Worm (Caenorhabditis elegans) whole organism, L4 larva: ENCODE results near the gene C34F6.10.

Experiments used
- D1046.2 ChIP-seq: fragments of 200-800 bp; sonication (Bioruptor generic); IDR thresholded peaks from 2 replicates; pipeline ENCODE4 v1.3.6; 2022; ENCODE audit warnings: missing genetic modification characterization, missing compliant biosample characterization
- F26F4.8 ChIP-seq: fragments of 200-800 bp; sonication (Bioruptor generic); conservative IDR thresholded peaks from 2 replicates; pipeline ENCODE4 v1.3.6; 2022; ENCODE audit warnings: missing genetic modification characterization, missing compliant biosample characterization
- F37D6.2 ChIP-seq: sonication (generic microtip); optimal IDR thresholded peaks from 2 replicates; lab custom pipeline; 2016; ENCODE audit warnings: mild to moderate bottlenecking, missing genetic modification characterization, missing compliant biosample characterization
- T20F7.1 ChIP-seq: fragments of 200-800 bp; sonication (Bioruptor generic); optimal IDR thresholded peaks from 2 replicates; lab custom pipeline; 2018; ENCODE audit warnings: mild to moderate bottlenecking, missing genetic modification characterization, missing compliant biosample characterization
- T26A8.4 ChIP-seq: fragments of 200-800 bp; sonication (Bioruptor generic); IDR thresholded peaks from 2 replicates; pipeline ENCODE4 v1.3.6; 2022; ENCODE audit warnings: missing genetic modification characterization, missing compliant biosample characterization
- Y48G9A.11 ChIP-seq: fragments of 200-800 bp; sonication (Bioruptor generic); IDR thresholded peaks from 2 replicates; pipeline ENCODE4 v1.3.6; 2022; ENCODE audit warnings: missing genetic modification reagents, missing genetic modification characterization, missing compliant biosample characterization
- Y5F2A.4 ChIP-seq: fragments of 200-800 bp; sonication (Bioruptor generic); optimal IDR thresholded peaks from 2 replicates; lab custom pipeline; 2018; ENCODE audit warnings: mild to moderate bottlenecking, missing genetic modification characterization, missing compliant biosample characterization
- Y75B8A.6 ChIP-seq: fragments of 200-800 bp; sonication (Bioruptor generic); IDR thresholded peaks from 2 replicates; pipeline ENCODE4 v1.3.6; 2022; ENCODE audit warnings: missing genetic modification reagents, missing genetic modification characterization, missing compliant biosample characterization
- ZK546.5 ChIP-seq, 2 experiments: sonication (generic microtip); optimal IDR thresholded peaks; 2 replicates each; lab custom pipeline; 2017; ENCODE audit warnings: missing biosample characterization in 2 of 2, missing genetic modification characterization in 2 of 2
- aha-1 ChIP-seq: fragments of 150-350 bp; peaks from one replicate; lab custom pipeline; 2014; ENCODE audit warnings: missing biosample characterization, missing genetic modification characterization
- ama-1 ChIP-seq: fragments of 150-350 bp; optimal IDR thresholded peaks from 2 replicates; lab custom pipeline; 2014; ENCODE audit warnings: inconsistent platforms, mixed read lengths
- attf-4 ChIP-seq: sonication (generic microtip); optimal IDR thresholded peaks from 3 replicates; lab custom pipeline; 2017; ENCODE audit warnings: missing biosample characterization, missing genetic modification characterization
- ceh-62 ChIP-seq: sonication (generic microtip); optimal IDR thresholded peaks from 2 replicates; lab custom pipeline; 2017; ENCODE audit warnings: missing biosample characterization, missing genetic modification characterization
- ceh-82 ChIP-seq: sonication (generic microtip); optimal IDR thresholded peaks from 2 replicates; lab custom pipeline; 2017; ENCODE audit warnings: missing biosample characterization, missing genetic modification characterization
- daf-12 ChIP-seq: fragments of 150-350 bp; optimal IDR thresholded peaks from 2 replicates; lab custom pipeline; 2014; ENCODE audit warnings: missing biosample characterization, missing genetic modification reagents, missing genetic modification characterization
- daf-16 ChIP-seq, 3 experiments: sonication (generic microtip); optimal IDR thresholded peaks; 2 replicates each; lab custom pipeline; 2016 to 2017; ENCODE audit warnings: missing genetic modification characterization in 3 of 3, missing genetic modification reagents in 3 of 3, mild to moderate bottlenecking in 2 of 3, missing compliant biosample characterization in 2 of 3, missing biosample characterization in 1 of 3, moderate library complexity in 1 of 3
- dmd-8 ChIP-seq: fragments of 200-800 bp; sonication (Bioruptor generic); IDR thresholded peaks from 2 replicates; pipeline ENCODE4 v1.3.6; 2022; ENCODE audit warnings: missing genetic modification characterization, missing compliant biosample characterization
- dpl-1 ChIP-seq: fragments of 150-350 bp; optimal IDR thresholded peaks from 2 replicates; lab custom pipeline; 2014; ENCODE audit warnings: missing biosample characterization, missing genetic modification reagents, missing genetic modification characterization
- duxl-1 ChIP-seq: sonication (generic microtip); optimal IDR thresholded peaks from 2 replicates; lab custom pipeline; 2016; ENCODE audit warnings: mild to moderate bottlenecking, missing genetic modification characterization, moderate library complexity, missing compliant biosample characterization; ENCODE audit not compliant: poor library complexity
- egl-27 ChIP-seq: sonication (generic microtip); optimal IDR thresholded peaks from 3 replicates; lab custom pipeline; 2017; ENCODE audit warnings: missing biosample characterization, missing genetic modification reagents, missing genetic modification characterization
- egl-43 ChIP-seq: fragments of 200-800 bp; sonication (Bioruptor generic); IDR thresholded peaks from 2 replicates; pipeline ENCODE4 v1.3.6; 2022; ENCODE audit warnings: missing genetic modification reagents, missing genetic modification characterization, missing compliant biosample characterization
- fkh-10 ChIP-seq: fragments of 150-350 bp; optimal IDR thresholded peaks from 2 replicates; lab custom pipeline; 2014; ENCODE audit warnings: missing biosample characterization, missing genetic modification reagents, missing genetic modification characterization
- gei-8 ChIP-seq: fragments of 200-800 bp; sonication (Bioruptor generic); optimal IDR thresholded peaks from 2 replicates; lab custom pipeline; 2018; ENCODE audit warnings: mild to moderate bottlenecking, missing genetic modification characterization, missing compliant biosample characterization
- hlh-11 ChIP-seq: fragments of 200-800 bp; sonication (Bioruptor generic); optimal IDR thresholded peaks from 2 replicates; lab custom pipeline; 2018; ENCODE audit warnings: mild to moderate bottlenecking, missing genetic modification characterization, missing compliant biosample characterization
- hmg-1.1 ChIP-seq: fragments of 200-800 bp; sonication (Bioruptor generic); IDR thresholded peaks from 2 replicates; pipeline ENCODE4 v1.3.6; 2022; ENCODE audit warnings: missing genetic modification reagents, missing genetic modification characterization, missing compliant biosample characterization
- jun-1 ChIP-seq: fragments of 150-350 bp; optimal IDR thresholded peaks from 2 replicates; lab custom pipeline; 2014; ENCODE audit warnings: missing biosample characterization, missing genetic modification reagents, missing genetic modification characterization
- lim-7 ChIP-seq: fragments of 200-800 bp; sonication (Bioruptor generic); IDR thresholded peaks from 2 replicates; pipeline ENCODE4 v1.3.6; 2022; ENCODE audit warnings: missing genetic modification characterization, missing compliant biosample characterization
- lin-39 ChIP-seq: fragments of 150-350 bp; optimal IDR thresholded peaks from 2 replicates; lab custom pipeline; 2014; ENCODE audit warnings: missing biosample characterization, missing genetic modification reagents, missing genetic modification characterization
- madf-9 ChIP-seq: fragments of 200-800 bp; sonication (Bioruptor generic); conservative IDR thresholded peaks from 2 replicates; pipeline ENCODE4 v1.3.6; 2022; ENCODE audit warnings: missing genetic modification reagents, missing genetic modification characterization, missing compliant biosample characterization
- mep-1 ChIP-seq: fragments of 150-350 bp; sonication (generic microtip); optimal IDR thresholded peaks from 3 replicates; lab custom pipeline; 2014; ENCODE audit warnings: missing biosample characterization, missing genetic modification characterization
- nhr-11 ChIP-seq: fragments of 150-350 bp; optimal IDR thresholded peaks from 2 replicates; lab custom pipeline; 2014; ENCODE audit warnings: missing biosample characterization, missing genetic modification characterization
- nhr-237 ChIP-seq: sonication (generic microtip); optimal IDR thresholded peaks from 2 replicates; lab custom pipeline; 2017; ENCODE audit warnings: missing biosample characterization, missing genetic modification characterization
- nhr-28 ChIP-seq: fragments of 150-350 bp; optimal IDR thresholded peaks from 2 replicates; lab custom pipeline; 2014; ENCODE audit warnings: missing biosample characterization, missing genetic modification characterization
- nhr-41 ChIP-seq: fragments of 200-800 bp; sonication (Bioruptor generic); IDR thresholded peaks from 2 replicates; pipeline ENCODE4 v1.3.6; 2022; ENCODE audit warnings: missing genetic modification reagents, missing genetic modification characterization, missing compliant biosample characterization
- nhr-42 ChIP-seq: fragments of 200-800 bp; sonication (Bioruptor generic); IDR thresholded peaks from 2 replicates; pipeline ENCODE4 v1.3.6; 2022; ENCODE audit warnings: missing genetic modification characterization, missing compliant biosample characterization
- nhr-77 ChIP-seq: fragments of 150-350 bp; optimal IDR thresholded peaks from 2 replicates; lab custom pipeline; 2014; ENCODE audit warnings: missing biosample characterization, missing genetic modification characterization
- rbr-2 ChIP-seq: sonication (generic microtip); optimal IDR thresholded peaks from 2 replicates; lab custom pipeline; 2016; ENCODE audit warnings: missing genotype, missing genetic modification characterization, missing compliant biosample characterization
- set-16 ChIP-seq: fragments of 200-800 bp; sonication (Bioruptor generic); IDR thresholded peaks from 2 replicates; pipeline ENCODE4 v1.3.6; 2022; ENCODE audit warnings: missing genetic modification reagents, missing genetic modification characterization, missing compliant biosample characterization
- skn-1 ChIP-seq: fragments of 150-350 bp; optimal IDR thresholded peaks from 2 replicates; lab custom pipeline; 2014; ENCODE audit warnings: missing biosample characterization, missing genetic modification characterization
- spr-1 ChIP-seq: sonication (generic microtip); optimal IDR thresholded peaks from 2 replicates; lab custom pipeline; 2016; ENCODE audit warnings: mild to moderate bottlenecking, missing genetic modification characterization, missing compliant biosample characterization
- tag-97 ChIP-seq: fragments of 200-800 bp; sonication (Bioruptor generic); IDR thresholded peaks from 2 replicates; pipeline ENCODE4 v1.3.6; 2022; ENCODE audit warnings: missing genetic modification characterization, missing compliant biosample characterization
- tra-1 ChIP-seq: fragments of 200-800 bp; sonication (Bioruptor generic); IDR thresholded peaks from 2 replicates; pipeline ENCODE4 v1.3.6; 2022; ENCODE audit warnings: missing genetic modification reagents, missing genetic modification characterization, missing compliant biosample characterization
- unc-39 ChIP-seq: sonication (generic microtip); optimal IDR thresholded peaks from 2 replicates; lab custom pipeline; 2017; ENCODE audit warnings: missing biosample characterization, missing genetic modification characterization
- unc-62 ChIP-seq, 3 experiments: fragments of 150-350 bp in 1 of 3; sonication (generic microtip); optimal IDR thresholded peaks in 2 of 3; peaks in 1 of 3; 1 replicate in 1 of 3; 2 replicates in 2 of 3; lab custom pipeline; 2014 to 2017; ENCODE audit warnings: missing biosample characterization in 3 of 3, missing genetic modification characterization in 3 of 3, missing genetic modification reagents in 3 of 3, missing genotype in 1 of 3
- zfp-2 ChIP-seq: sonication (generic microtip); optimal IDR thresholded peaks from 2 replicates; lab custom pipeline; 2016; ENCODE audit warnings: mild to moderate bottlenecking, missing genetic modification characterization, missing compliant biosample characterization
- zfp-3 ChIP-seq: fragments of 200-800 bp; sonication (Bioruptor generic); conservative IDR thresholded peaks from 2 replicates; pipeline ENCODE4 v1.3.6; 2022; ENCODE audit warnings: missing genetic modification reagents, missing genetic modification characterization, missing compliant biosample characterization
- zip-11 ChIP-seq: fragments of 200-800 bp; sonication (Bioruptor generic); IDR thresholded peaks from 2 replicates; pipeline ENCODE4 v1.3.6; 2022; ENCODE audit warnings: missing genetic modification characterization, missing compliant biosample characterization

Gene C34F6.10

ce11 chrX:11211360-11211759, 29.1 kb downstream of the C34F6.10 start:
- TF ChIP-seq T20F7.1 (no peak), skn-1 (tag; lab: Kevin White, UChicago) (no peak), dmd-8 (GFP tag; lab: Robert Waterston, UW) (no peak), unc-39 (tag; lab: Kevin White, UChicago) (no peak)
- TF ChIP-seq, all 104 proteins: peak for 0

DNA sequence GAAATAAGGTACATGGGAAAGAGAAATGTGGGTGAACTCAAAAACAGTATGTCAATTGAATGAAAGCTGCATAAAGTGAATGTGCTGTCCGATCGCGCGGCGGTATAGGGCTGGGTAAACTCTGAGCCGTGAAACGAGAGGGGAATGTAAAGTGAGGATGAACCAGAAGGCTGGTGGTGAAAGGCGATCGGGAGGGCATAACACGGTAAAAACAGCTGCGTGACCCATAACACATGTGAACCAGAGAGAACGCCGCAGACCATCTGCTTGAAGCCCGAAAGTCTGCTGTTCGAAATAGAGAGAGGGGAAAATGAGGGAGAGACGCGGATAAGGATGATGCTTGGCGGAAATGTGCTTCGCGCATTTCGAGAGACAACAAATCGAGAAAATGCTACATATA, 30.0 kb downstream of the C34F6.10 start:
- TF ChIP-seq tag-97 (no peak), zfp-2 (tag; lab: Kevin White, UChicago) (no peak), dpl-1 (GFP tag; lab: Kevin White, UChicago) (no peak), ama-1 (lab: Kevin White, UChicago) (no peak), ceh-62 (tag; lab: Kevin White, UChicago) (no peak), hmg-1.1 (GFP tag; lab: Robert Waterston, UW) (no peak), mep-1 (no peak), Y75B8A.6 (GFP tag; lab: Robert Waterston, UW) (no peak), fkh-10 (GFP tag; lab: Kevin White, UChicago) (no peak), nhr-28 (no peak), F37D6.2 (tag; lab: Kevin White, UChicago) (no peak), zip-11 (no peak), ZK546.5 (tag; optimal IDR thresholded peaks at IDR 0.05; lab: Kevin White, UChicago) (no peak)
- TF ChIP-seq, all 104 proteins: peak for 0

- TF ChIP-seq nhr-41 (GFP tag; lab: Robert Waterston, UW) (no peak), aha-1 (peak; percentile 1), gei-8 (no peak), daf-16 (GFP tag; optimal IDR thresholded peaks at IDR 0.05; lab: Kevin White, UChicago) (no peak), daf-16 (tag; optimal IDR thresholded peaks at IDR 0.05; lab: Kevin White, UChicago) (peak; percentile 8), attf-4 (no peak), nhr-28 (no peak), lin-39 (tag; lab: Kevin White, UChicago) (no peak), nhr-237 (tag; lab: Kevin White, UChicago) (no peak), hlh-11 (tag; lab: Kevin White, UChicago) (no peak)
Measured at ce11 chrX:11208788-11209187, 31.6 kb downstream of the C34F6.10 start, which contains the start of gene C34F6.5. TSS of gene C34F6.5 (minus strand) at chrX:11208888.

- TF ChIP-seq F26F4.8 (GFP tag; lab: Robert Waterston, UW) (no peak), madf-9 (GFP tag; lab: Robert Waterston, UW) (no peak), duxl-1 (tag; lab: Kevin White, UChicago) (peak; percentile 91), unc-39 (tag; lab: Kevin White, UChicago) (no peak), tra-1 (GFP tag; lab: Robert Waterston, UW) (peak; percentile 80; the same call in 1 of the 2 replicates), D1046.2 (GFP tag; lab: Robert Waterston, UW) (no peak), Y5F2A.4 (GFP tag; lab: Kevin White, UChicago) (no peak), ZK546.5 (tag; optimal IDR thresholded peaks at IDR 0.05; lab: Kevin White, UChicago) (no peak), nhr-11 (tag; lab: Kevin White, UChicago) (peak; percentile 74), spr-1 (tag; lab: Kevin White, UChicago) (peak; percentile 79), nhr-77 (tag; lab: Kevin White, UChicago) (peak; percentile 81), rbr-2 (peak; percentile 89), unc-62 (GFP tag; optimal IDR thresholded peaks at IDR 0.05 in 1 of 2; lab: Kevin White, UChicago) (peak in 1 of 2 experiments; percentile 98), unc-62 (tag; optimal IDR thresholded peaks at IDR 0.05; lab: Kevin White, UChicago) (no peak), set-16 (GFP tag; lab: Robert Waterston, UW) (no peak), egl-43 (GFP tag; lab: Robert Waterston, UW) (peak; percentile 66; the same call in 1 of the 2 replicates), tag-97 (no peak), egl-27 (tag; lab: Kevin White, UChicago) (no peak), nhr-42 (GFP tag; lab: Robert Waterston, UW) (peak; percentile 80), jun-1 (tag; lab: Kevin White, UChicago) (peak; percentile 63), Y48G9A.11 (GFP tag; lab: Robert Waterston, UW) (no peak), T26A8.4 (GFP tag; lab: Robert Waterston, UW) (peak; percentile 93), dmd-8 (GFP tag; lab: Robert Waterston, UW) (no peak), zfp-3 (GFP tag; lab: Robert Waterston, UW) (peak; percentile 66; the same call in 1 of the 2 replicates), ceh-82 (tag; lab: Kevin White, UChicago) (no peak), lim-7 (GFP tag; lab: Robert Waterston, UW) (no peak), nhr-237 (tag; lab: Kevin White, UChicago) (no peak), daf-12 (tag; lab: Kevin White, UChicago) (no peak), aha-1 (peak; percentile 98), lin-39 (tag; lab: Kevin White, UChicago) (no peak)
Measured at ce11 chrX:11206953-11207352, 33.5 kb downstream of the C34F6.10 start, which contains the start of gene hst-2. TSS of gene hst-2 (minus strand) at chrX:11207155.
